Fruit fly (Drosophila melanogaster) whole organism, embryonic: ENCODE measurements around the gene scrib.

Experiments used
- CG12391 ChIP-seq: fragments of 200-800 bp; sonication (Bioruptor generic); optimal IDR thresholded peaks from 3 replicates; lab custom pipeline; 2018; ENCODE audit warnings: missing biosample characterization, mild to moderate bottlenecking, missing genetic modification characterization, moderate library complexity
- CG7987 ChIP-seq: fragments of 200-800 bp; sonication (Bioruptor generic); optimal IDR thresholded peaks from 2 replicates; lab custom pipeline; 2018; ENCODE audit warnings: missing biosample characterization, mild to moderate bottlenecking, missing genetic modification characterization, moderate library complexity
- Lpt ChIP-seq: fragments of >200 bp; optimal IDR thresholded peaks from 2 replicates; lab custom pipeline; 2018; ENCODE audit warnings: missing biosample characterization, missing genetic modification characterization
- amos ChIP-seq: fragments of 200-800 bp; sonication (Bioruptor generic); IDR thresholded peaks from 2 replicates; pipeline ENCODE4 v1.3.6; 2022; ENCODE audit warnings: missing biosample characterization, missing genetic modification characterization; ENCODE audit not compliant: partially characterized antibody
- bcd ChIP-seq: fragments of 200-800 bp; sonication (Bioruptor generic); optimal IDR thresholded peaks from 2 replicates; lab custom pipeline; 2017; ENCODE audit warnings: missing biosample characterization, mild to moderate bottlenecking, missing genetic modification characterization
- dati ChIP-seq: fragments of 200-800 bp; sonication (Bioruptor generic); IDR thresholded peaks from 2 replicates; pipeline ENCODE4 v1.3.6; 2022; ENCODE audit warnings: missing biosample characterization, missing genetic modification characterization
- grau ChIP-seq: fragments of 200-800 bp; optimal IDR thresholded peaks from 3 replicates; lab custom pipeline; 2019; ENCODE audit warnings: missing biosample characterization, mild to moderate bottlenecking, missing genetic modification characterization, moderate library complexity

DNA sequence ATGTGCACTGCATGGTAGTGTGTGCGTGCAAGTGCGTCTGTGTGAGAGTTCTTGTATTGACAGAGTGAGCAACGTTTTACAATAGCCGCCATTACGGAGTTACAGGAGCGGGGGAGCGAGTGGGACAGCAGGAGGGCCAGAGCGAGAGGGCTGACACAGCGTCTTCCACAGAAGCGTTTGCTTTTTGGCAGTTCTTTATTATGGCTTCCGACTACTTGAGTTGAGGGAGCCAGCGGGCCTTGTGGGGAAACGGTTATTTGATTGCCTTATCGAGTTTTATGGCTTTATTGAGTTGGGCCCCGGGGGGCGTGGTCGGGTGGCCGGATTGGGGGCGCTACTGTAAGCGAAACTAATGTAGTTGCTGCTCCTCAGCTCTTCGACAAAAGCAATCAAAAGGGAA is 32.8 kb upstream of the scrib start:
- no peak for TF ChIP-seq dati (GFP tag; lab: Robert Waterston, UW)
- no peak for TF ChIP-seq grau (tag; lab: Kevin White, UChicago)
- no peak for TF ChIP-seq amos (GFP tag; lab: Robert Waterston, UW)
- no peak for TF ChIP-seq CG7987 (GFP tag; lab: Kevin White, UChicago)
- TF ChIP-seq bcd: no peak
- no peak for TF ChIP-seq Lpt (GFP tag; lab: Kevin White, UChicago)
- TF ChIP-seq CG12391 (tag; lab: Kevin White, UChicago): no peak
